Worm (Caenorhabditis elegans) whole organism, early embryonic: ENCODE results near the gene srg-17.

ENCODE experiments used
- B0310.2 ChIP-seq: sonication (generic microtip); optimal IDR thresholded peaks from 2 replicates; lab custom pipeline; 2016; ENCODE audit warnings: mild to moderate bottlenecking, missing genetic modification characterization, missing compliant biosample characterization
- F13C5.2 ChIP-seq: sonication (generic microtip); optimal IDR thresholded peaks from 2 replicates; lab custom pipeline; 2017; ENCODE audit warnings: mild to moderate bottlenecking, missing genetic modification characterization, inconsistent platforms, missing compliant biosample characterization
- aly-1 ChIP-seq: sonication (generic microtip); optimal IDR thresholded peaks from 2 replicates; lab custom pipeline; 2016; ENCODE audit warnings: missing genetic modification characterization, missing compliant biosample characterization
- ama-1 ChIP-seq: fragments of 150-350 bp; optimal IDR thresholded peaks from 2 replicates; lab custom pipeline; 2014
- ceh-13 ChIP-seq: fragments of 200-800 bp; sonication (Bioruptor generic); optimal IDR thresholded peaks from 2 replicates; lab custom pipeline; 2018; ENCODE audit warnings: mild to moderate bottlenecking, missing genetic modification characterization, missing compliant biosample characterization
- ceh-36 ChIP-seq: sonication (generic microtip); optimal IDR thresholded peaks from 2 replicates; lab custom pipeline; 2016; ENCODE audit warnings: missing genetic modification characterization, inconsistent platforms, missing compliant biosample characterization
- ets-7 ChIP-seq: sonication (generic microtip); optimal IDR thresholded peaks from 2 replicates; lab custom pipeline; 2016; ENCODE audit warnings: missing genotype, missing genetic modification characterization, missing compliant biosample characterization
- flt-1 ChIP-seq: fragments of 200-800 bp; sonication (Bioruptor generic); IDR thresholded peaks from 2 replicates; pipeline ENCODE4 v1.3.6; 2022; ENCODE audit warnings: missing genetic modification characterization, missing compliant biosample characterization
- hmbx-1 ChIP-seq: sonication (generic microtip); optimal IDR thresholded peaks from 2 replicates; lab custom pipeline; 2016; ENCODE audit warnings: mild to moderate bottlenecking, missing genetic modification characterization, missing compliant biosample characterization
- hmg-4 ChIP-seq: fragments of 200-800 bp; sonication (Bioruptor generic); optimal IDR thresholded peaks from 2 replicates; lab custom pipeline; 2018; ENCODE audit warnings: mild to moderate bottlenecking, missing genetic modification characterization, missing compliant biosample characterization
- hnd-1 ChIP-seq: sonication (generic microtip); optimal IDR thresholded peaks from 2 replicates; lab custom pipeline; 2016; ENCODE audit warnings: missing genetic modification characterization, missing compliant biosample characterization
- pes-1 ChIP-seq: fragments of 200-800 bp; sonication (Bioruptor generic); IDR thresholded peaks from 2 replicates; pipeline ENCODE4 v1.3.6; 2022; ENCODE audit warnings: missing genetic modification reagents, missing genetic modification characterization, missing compliant biosample characterization
- scrt-1 ChIP-seq: fragments of 200-800 bp; sonication (Bioruptor generic); IDR thresholded peaks from 2 replicates; pipeline ENCODE4 v1.3.6; 2022; ENCODE audit warnings: missing genetic modification characterization, missing compliant biosample characterization
- sea-1 ChIP-seq: fragments of 200-800 bp; sonication (Bioruptor generic); conservative IDR thresholded peaks from 2 replicates; pipeline ENCODE4 v1.3.6; 2022; ENCODE audit warnings: missing genetic modification characterization, missing compliant biosample characterization
- tbx-11 ChIP-seq: fragments of 200-800 bp; sonication (Bioruptor generic); IDR thresholded peaks from 2 replicates; pipeline ENCODE4 v1.3.6; 2022; ENCODE audit warnings: missing genetic modification characterization, missing compliant biosample characterization
- tbx-37 ChIP-seq: fragments of 200-800 bp; sonication (Bioruptor generic); conservative IDR thresholded peaks from 2 replicates; pipeline ENCODE4 v1.3.6; 2022; ENCODE audit warnings: missing genetic modification reagents, missing genetic modification characterization, missing compliant biosample characterization
- tra-4 ChIP-seq: sonication (generic microtip); optimal IDR thresholded peaks from 2 replicates; lab custom pipeline; 2017; ENCODE audit warnings: missing genetic modification characterization, missing compliant biosample characterization

The srg-17 gene

DNA sequence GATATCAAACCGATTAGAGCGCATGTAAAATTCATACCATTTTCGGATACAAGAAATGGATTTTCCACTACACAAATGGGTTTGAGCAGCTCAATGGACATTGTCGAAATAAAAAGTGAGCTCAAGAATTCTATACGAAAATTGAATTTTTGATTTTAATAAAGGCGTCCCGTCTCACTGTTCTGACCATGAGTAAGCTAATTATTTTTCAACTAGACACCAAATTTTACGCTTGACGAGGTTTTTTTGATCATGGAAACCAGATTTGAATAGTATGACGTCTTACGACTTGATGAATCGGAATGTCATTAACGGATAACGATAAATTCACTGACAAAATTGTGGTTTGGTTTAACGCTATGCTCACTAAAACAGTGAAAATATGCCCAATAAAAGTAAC lies 42.8 kb downstream of the srg-17 start, which contains the start of gene srh-61:
Gene srh-61 (minus strand): TSS at position 101 of the 400 bp plus-strand sequence.
- TF ChIP-seq ama-1 (lab: Kevin White, UChicago) (no peak), ceh-36 (tag; lab: Kevin White, UChicago) (no peak), pes-1 (no peak), tbx-37 (GFP tag; lab: Robert Waterston, UW) (no peak), tra-4 (no peak), tbx-11 (GFP tag; lab: Robert Waterston, UW) (no peak), hnd-1 (tag; lab: Kevin White, UChicago) (no peak), aly-1 (tag; lab: Kevin White, UChicago) (no peak), flt-1 (GFP tag; lab: Robert Waterston, UW) (no peak), F13C5.2 (tag; lab: Kevin White, UChicago) (no peak), hmbx-1 (tag; lab: Kevin White, UChicago) (no peak), ets-7 (tag; lab: Kevin White, UChicago) (no peak), B0310.2 (tag; lab: Kevin White, UChicago) (no peak), sea-1 (GFP tag; lab: Robert Waterston, UW) (no peak), scrt-1 (GFP tag; lab: Robert Waterston, UW) (no peak)

DNA sequence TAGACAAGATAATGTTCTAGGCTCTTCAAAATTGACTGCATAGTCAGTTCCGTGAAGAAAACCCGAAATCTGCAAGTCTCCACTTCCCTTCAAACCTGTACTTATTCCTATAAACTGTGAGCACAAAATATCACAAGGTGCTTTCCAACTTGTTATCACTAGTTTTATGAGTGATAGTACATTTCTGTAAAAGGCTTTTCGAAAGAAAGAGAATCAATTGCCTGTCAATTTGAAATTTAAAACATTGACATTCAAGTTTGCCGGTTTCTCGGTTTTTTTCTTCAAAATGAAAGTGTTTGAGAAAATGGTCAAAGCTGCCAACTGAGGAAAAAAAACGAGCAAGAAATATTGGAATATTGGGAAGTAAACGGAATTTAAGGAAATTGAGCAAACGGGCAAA lies 44.5 kb downstream of the srg-17 start:
- no peak for TF ChIP-seq ceh-13
- no peak for TF ChIP-seq ceh-36 (tag; lab: Kevin White, UChicago)

ce11 chrII:12518809-12519344 lies 45.4 kb downstream of the srg-17 start, which contains the start of gene srh-70:
Gene srh-70, minus strand, starts transcription at chrII:12518859.
- no peak for TF ChIP-seq pes-1
- TF ChIP-seq scrt-1 (GFP tag; lab: Robert Waterston, UW) = no peak
- TF ChIP-seq aly-1 (tag; lab: Kevin White, UChicago) = no peak
- TF ChIP-seq ama-1 (lab: Kevin White, UChicago) = no peak
- no peak for TF ChIP-seq ceh-36 (tag; lab: Kevin White, UChicago)
- TF ChIP-seq hmbx-1 (tag; lab: Kevin White, UChicago) = no peak
- no peak for TF ChIP-seq tbx-11 (GFP tag; lab: Robert Waterston, UW)
- TF ChIP-seq sea-1 (GFP tag; lab: Robert Waterston, UW) = no peak
- TF ChIP-seq hnd-1 (tag; lab: Kevin White, UChicago) = no peak
- no peak for TF ChIP-seq ceh-13
- TF ChIP-seq hmg-4 (GFP tag; lab: Kevin White, UChicago) = no peak
- no peak for TF ChIP-seq tbx-37 (GFP tag; lab: Robert Waterston, UW)
- no peak for TF ChIP-seq B0310.2 (tag; lab: Kevin White, UChicago)
- TF ChIP-seq F13C5.2 (tag; lab: Kevin White, UChicago) = no peak

DNA sequence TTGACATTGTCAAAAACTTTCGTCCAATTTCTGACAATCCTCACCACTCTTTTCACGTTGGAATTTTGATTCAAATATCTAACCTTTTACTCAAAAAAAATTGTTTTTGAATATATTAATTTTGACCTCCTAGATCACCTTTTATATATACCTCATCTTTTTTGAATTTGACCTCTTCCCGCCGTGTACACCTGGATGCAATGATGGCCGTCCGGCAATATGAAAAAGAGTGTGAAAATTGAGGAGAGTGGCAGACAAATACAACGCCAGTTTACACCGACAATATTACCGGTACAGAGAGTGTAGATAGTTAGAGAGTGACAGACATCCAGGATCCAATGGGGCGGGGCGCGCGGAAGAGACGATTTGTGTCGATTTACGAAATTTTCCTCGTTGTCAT lies 46.1 kb downstream of the srg-17 start, which contains the start of gene ceh-99:
Gene ceh-99 (plus strand): TSS at position 366 of the 400 bp plus-strand sequence.
- TF ChIP-seq ama-1 (lab: Kevin White, UChicago) (no peak), sea-1 (GFP tag; lab: Robert Waterston, UW) (no peak), tbx-11 (GFP tag; lab: Robert Waterston, UW) (no peak), ceh-36 (tag; lab: Kevin White, UChicago) (no peak), tra-4 (no peak)
